Fruit fly (Drosophila melanogaster) whole organism, adult: Measurements from ENCODE around the gene Pp1-87B.

Source experiments
- CG11617 ChIP-seq: fragments of 200-800 bp; sonication (Bioruptor generic); optimal IDR thresholded peaks from 2 replicates; lab custom pipeline; 2017; ENCODE audit warnings: mild to moderate bottlenecking, missing biosample characterization, missing genetic modification reagents, missing genetic modification characterization
- CG12768 ChIP-seq: fragments of 200-800 bp; sonication (Bioruptor generic); optimal IDR thresholded peaks from 2 replicates; lab custom pipeline; 2017; ENCODE audit warnings: missing biosample characterization, missing genetic modification characterization, mild to moderate bottlenecking, moderate library complexity, missing genetic modification reagents
- CG14711 ChIP-seq: fragments of 200-800 bp; sonication (Bioruptor generic); optimal IDR thresholded peaks from 2 replicates; lab custom pipeline; 2018; ENCODE audit warnings: missing biosample characterization, mild to moderate bottlenecking, missing genetic modification characterization, moderate library complexity
- CG1620 ChIP-seq: fragments of 200-800 bp; sonication (Bioruptor generic); optimal IDR thresholded peaks from 2 replicates; lab custom pipeline; 2016; ENCODE audit warnings: missing biosample characterization, missing genetic modification characterization
- CG33017 ChIP-seq: fragments of 200-800 bp; sonication (Bioruptor generic); optimal IDR thresholded peaks from 2 replicates; lab custom pipeline; 2018; ENCODE audit warnings: missing biosample characterization, mild to moderate bottlenecking, missing genetic modification characterization, moderate library complexity
- CG5204 ChIP-seq: fragments of 200-800 bp; sonication (Bioruptor generic); optimal IDR thresholded peaks from 2 replicates; lab custom pipeline; 2016; ENCODE audit warnings: missing biosample characterization, missing genetic modification characterization
- CG7045 ChIP-seq: fragments of 200-800 bp; sonication (Bioruptor generic); optimal IDR thresholded peaks from 2 replicates; lab custom pipeline; 2017; ENCODE audit warnings: missing biosample characterization, mild to moderate bottlenecking, missing genetic modification characterization
- CG7101 ChIP-seq: fragments of 200-800 bp; sonication (Bioruptor generic); optimal IDR thresholded peaks from 2 replicates; lab custom pipeline; 2018; ENCODE audit warnings: missing biosample characterization, mild to moderate bottlenecking, missing genetic modification characterization, moderate library complexity
- Clk ChIP-seq: fragments of 200-800 bp; sonication (Bioruptor generic); optimal IDR thresholded peaks from 2 replicates; lab custom pipeline; 2017; ENCODE audit warnings: missing biosample characterization, missing genetic modification characterization
- Crg-1 ChIP-seq: fragments of 200-800 bp; sonication (Bioruptor generic); optimal IDR thresholded peaks from 2 replicates; lab custom pipeline; 2016; ENCODE audit warnings: missing biosample characterization, missing genetic modification characterization
- Hr96 ChIP-seq: fragments of 200-800 bp; sonication (Bioruptor generic); optimal IDR thresholded peaks from 2 replicates; lab custom pipeline; 2016; ENCODE audit warnings: missing biosample characterization, missing genetic modification characterization
- Mnt ChIP-seq: fragments of 200-800 bp; sonication (Bioruptor generic); optimal IDR thresholded peaks from 2 replicates; lab custom pipeline; 2016; ENCODE audit warnings: missing biosample characterization, mild to moderate bottlenecking, missing genetic modification characterization
- bab1 ChIP-seq: fragments of 200-800 bp; sonication (Bioruptor generic); optimal IDR thresholded peaks from 3 replicates; lab custom pipeline; 2019; ENCODE audit warnings: missing biosample characterization, mild to moderate bottlenecking, missing genetic modification characterization, moderate library complexity
- cic ChIP-seq: fragments of 200-800 bp; sonication (Bioruptor generic); optimal IDR thresholded peaks from 2 replicates; lab custom pipeline; 2017; ENCODE audit warnings: missing biosample characterization, mild to moderate bottlenecking, missing genetic modification characterization, moderate library complexity
- cnc ChIP-seq, 2 experiments: fragments of >200 bp; optimal IDR thresholded peaks; 2 replicates each; lab custom pipeline; 2017
- kay ChIP-seq: fragments of 200-800 bp; sonication (Bioruptor generic); peaks from one replicate; lab custom pipeline; 2016; ENCODE audit warnings: missing biosample characterization, missing genetic modification characterization, borderline replicate concordance
- ovo ChIP-seq: fragments of 200-800 bp; sonication (Bioruptor generic); optimal IDR thresholded peaks from 2 replicates; lab custom pipeline; 2016; ENCODE audit warnings: missing biosample characterization, missing genetic modification characterization
- pad ChIP-seq: fragments of 200-800 bp; sonication (Bioruptor generic); optimal IDR thresholded peaks from 3 replicates; lab custom pipeline; 2017; ENCODE audit warnings: missing biosample characterization, missing genetic modification characterization, mild to moderate bottlenecking, moderate library complexity, missing genetic modification reagents
- tj ChIP-seq: fragments of 200-800 bp; sonication (Bioruptor generic); optimal IDR thresholded peaks from 3 replicates; lab custom pipeline; 2017; ENCODE audit warnings: missing biosample characterization, mild to moderate bottlenecking, missing genetic modification characterization, moderate library complexity
- toe ChIP-seq: fragments of 200-800 bp; sonication (Bioruptor generic); optimal IDR thresholded peaks from 2 replicates; lab custom pipeline; 2016; ENCODE audit warnings: missing biosample characterization, missing genetic modification characterization

The Pp1-87B gene

DNA sequence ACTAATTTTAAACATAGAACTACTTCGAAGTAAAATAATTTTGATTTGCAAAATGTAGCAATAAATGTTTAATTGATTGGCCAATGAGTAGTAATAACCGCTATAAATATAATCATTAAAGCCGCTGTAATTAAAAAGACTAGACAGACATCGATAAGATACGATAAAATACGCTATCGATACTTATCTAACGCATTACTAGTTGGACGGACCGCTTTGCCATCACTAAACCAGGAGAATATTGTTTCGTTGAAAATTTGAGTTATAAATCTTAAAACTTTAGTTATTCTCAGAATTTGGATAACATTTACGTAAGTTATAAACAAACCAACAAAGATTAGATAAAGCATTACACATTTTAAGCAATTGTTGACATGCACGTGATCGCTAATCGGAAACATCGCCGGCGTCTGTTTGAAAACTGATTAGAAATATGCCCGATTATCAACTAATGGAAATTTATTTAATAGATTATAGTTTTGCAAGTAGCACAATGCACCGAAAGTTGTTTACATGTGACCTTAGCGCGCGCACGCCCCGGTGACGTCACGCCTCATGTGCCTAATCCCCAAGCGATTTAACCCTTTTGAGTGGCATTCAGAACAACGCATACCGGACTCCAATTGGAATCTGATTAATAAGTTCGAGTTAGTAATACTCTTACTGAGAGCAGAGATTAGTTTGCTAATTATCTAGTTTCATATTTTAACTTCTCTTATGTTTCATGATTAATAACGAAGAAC lies 13.9 kb upstream of the Pp1-87B start, which contains the start of gene Desat1:
TSS of gene Desat1 (plus strand) at position 200 of the 743 bp plus-strand sequence.
- TF ChIP-seq Mnt (GFP tag; lab: Kevin White, UChicago) (peak; percentile 36), CG14711 (tag; lab: Kevin White, UChicago) (peak; percentile 18), CG7101 (tag; lab: Kevin White, UChicago) (peak; percentile 20), CG33017 (tag; lab: Kevin White, UChicago) (peak; percentile 6), toe (GFP tag; lab: Kevin White, UChicago) (no peak), CG5204 (no peak), pad (no peak), bab1 (peak; percentile 23), CG12768 (GFP tag; lab: Kevin White, UChicago) (no peak), CG11617 (GFP tag; lab: Kevin White, UChicago) (peak; percentile 9), cic (no peak), cnc (optimal IDR thresholded peaks at IDR 0.05; lab: Kevin White, UChicago) (no peak), kay (GFP tag; lab: Kevin White, UChicago) (no peak), Hr96 (GFP tag; lab: Kevin White, UChicago) (no peak), Crg-1 (peak; percentile 47), Clk (GFP tag; lab: Kevin White, UChicago) (no peak), CG1620 (GFP tag; lab: Kevin White, UChicago) (no peak), CG7045 (GFP tag; lab: Kevin White, UChicago) (no peak), tj (GFP tag; lab: Kevin White, UChicago) (no peak), ovo (no peak)

- TF ChIP-seq CG12768 (GFP tag; lab: Kevin White, UChicago) (no peak), cnc (optimal IDR thresholded peaks at IDR 0.05; lab: Kevin White, UChicago) (no peak), CG1620 (GFP tag; lab: Kevin White, UChicago) (no peak), ovo (no peak), pad (no peak), CG7101 (tag; lab: Kevin White, UChicago) (no peak), CG5204 (no peak), CG33017 (tag; lab: Kevin White, UChicago) (no peak), Mnt (GFP tag; lab: Kevin White, UChicago) (no peak), Clk (GFP tag; lab: Kevin White, UChicago) (no peak), CG14711 (tag; lab: Kevin White, UChicago) (no peak), CG11617 (GFP tag; lab: Kevin White, UChicago) (no peak), toe (GFP tag; lab: Kevin White, UChicago) (no peak), Hr96 (GFP tag; lab: Kevin White, UChicago) (no peak), CG7045 (GFP tag; lab: Kevin White, UChicago) (no peak), bab1 (no peak), Crg-1 (no peak)
Measured at dm6 chr3R:12439039-12439400, 13.3 kb upstream of the Pp1-87B start, which contains the start of the genes CG17207 and CG46427. TSS of gene CG17207 (minus strand) at chr3R:12439139. TSS of gene CG46427 (minus strand) at chr3R:12439139.

DNA sequence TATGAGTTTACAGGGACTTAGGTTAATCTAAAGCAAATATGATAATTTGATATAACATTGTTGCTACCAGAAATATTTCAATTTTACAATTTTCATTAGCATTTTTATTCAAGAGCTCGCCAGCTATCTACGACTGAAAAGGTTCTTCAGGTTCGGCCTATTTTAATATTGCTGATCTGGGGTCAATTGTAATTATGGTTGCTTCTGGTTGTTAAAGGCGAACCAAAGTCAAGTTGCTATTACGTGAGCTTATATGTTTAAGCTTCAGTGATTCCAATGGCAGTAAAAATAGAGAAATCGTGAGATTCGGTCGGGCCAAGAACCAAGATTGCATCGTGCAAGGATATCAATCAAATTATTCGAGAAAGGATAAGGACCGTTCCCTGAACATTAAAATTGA lies 10.2 kb upstream of the Pp1-87B start, which contains the start of gene Desat2:
TSS of gene Desat2 (plus strand) at position 301 of the 400 bp plus-strand sequence.
- no peak for TF ChIP-seq kay (GFP tag; lab: Kevin White, UChicago)

- TF ChIP-seq CG5204 (no peak), ovo (peak; percentile 16), tj (GFP tag; lab: Kevin White, UChicago) (peak; percentile 12), cnc (optimal IDR thresholded peaks at IDR 0.05; lab: Kevin White, UChicago) (peak in 1 of 2 experiments; percentile 10), CG7045 (GFP tag; lab: Kevin White, UChicago) (peak; percentile 38), Mnt (GFP tag; lab: Kevin White, UChicago) (peak; percentile 51), CG33017 (tag; lab: Kevin White, UChicago) (peak; percentile 31), CG1620 (GFP tag; lab: Kevin White, UChicago) (no peak), CG14711 (tag; lab: Kevin White, UChicago) (peak; percentile 91), Hr96 (GFP tag; lab: Kevin White, UChicago) (no peak), bab1 (peak; percentile 67), Clk (GFP tag; lab: Kevin White, UChicago) (peak; percentile 32), CG12768 (GFP tag; lab: Kevin White, UChicago) (peak; percentile 28), CG7101 (tag; lab: Kevin White, UChicago) (peak; percentile 56), pad (peak; percentile 39), kay (GFP tag; lab: Kevin White, UChicago) (no peak), CG11617 (GFP tag; lab: Kevin White, UChicago) (peak; percentile 72), Crg-1 (peak; percentile 10), cic (peak; percentile 7), toe (GFP tag; lab: Kevin White, UChicago) (no peak)
Measured at dm6 chr3R:12433764-12434163, 8.0 kb upstream of the Pp1-87B start, which contains the start of the genes Aos1 and Srlp. TSS of gene Aos1 (minus strand) at chr3R:12433822. TSS of gene Srlp (plus strand) at chr3R:12434098.

DNA sequence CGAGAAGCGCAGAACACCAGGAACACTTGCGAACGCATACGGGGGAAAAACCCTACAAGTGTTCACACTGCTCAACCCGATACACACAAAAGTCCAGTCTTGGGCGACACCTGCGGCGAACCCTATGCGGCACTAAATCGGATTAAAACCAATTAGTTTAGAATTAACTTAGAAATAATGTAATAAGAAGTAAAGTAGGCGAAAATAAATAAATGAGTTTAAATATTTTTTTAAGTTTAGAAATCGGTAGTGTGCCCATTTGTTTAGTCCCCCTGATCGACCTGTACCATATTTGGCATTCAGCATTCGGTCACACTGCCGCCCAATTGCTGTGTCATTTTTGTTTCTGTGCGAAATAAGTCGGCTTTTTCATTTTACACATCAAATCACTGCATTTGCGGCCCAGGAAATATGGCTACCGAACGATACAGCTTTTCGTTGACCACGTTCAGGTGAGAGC lies 5.3 kb upstream of the Pp1-87B start, which contains the start of gene Prosalpha2:
TSS of gene Prosalpha2 (plus strand) at position 292 of the 460 bp plus-strand sequence.
- TF ChIP-seq Mnt (GFP tag; lab: Kevin White, UChicago) = peak; percentile 18
- no peak for TF ChIP-seq CG7101 (tag; lab: Kevin White, UChicago)
- TF ChIP-seq cnc (optimal IDR thresholded peaks at IDR 0.05; lab: Kevin White, UChicago) = peak; percentile 84 to 99
- TF ChIP-seq tj (GFP tag; lab: Kevin White, UChicago) = no peak
